Worm (Caenorhabditis elegans) whole organism, early embryonic: ENCODE results near the gene Y73B3A.20.

Experiments used
- B0310.2 ChIP-seq: sonication (generic microtip); optimal IDR thresholded peaks from 2 replicates; lab custom pipeline; 2016; ENCODE audit warnings: mild to moderate bottlenecking, missing genetic modification characterization, missing compliant biosample characterization
- ama-1 ChIP-seq: fragments of 150-350 bp; optimal IDR thresholded peaks from 2 replicates; lab custom pipeline; 2014
- sea-1 ChIP-seq: fragments of 200-800 bp; sonication (Bioruptor generic); conservative IDR thresholded peaks from 2 replicates; pipeline ENCODE4 v1.3.6; 2022; ENCODE audit warnings: missing genetic modification characterization, missing compliant biosample characterization

- TF ChIP-seq sea-1 (no peak), B0310.2 (tag; lab: Kevin White, UChicago) (no peak), ama-1 (lab: Kevin White, UChicago) (no peak)
Observed at ce11 chrX:10192-10591, 37.3 kb upstream of the Y73B3A.20 start.
